Worm (Caenorhabditis elegans): ENCODE measurements around the gene C08H9.16.

Gene C08H9.16

DNA sequence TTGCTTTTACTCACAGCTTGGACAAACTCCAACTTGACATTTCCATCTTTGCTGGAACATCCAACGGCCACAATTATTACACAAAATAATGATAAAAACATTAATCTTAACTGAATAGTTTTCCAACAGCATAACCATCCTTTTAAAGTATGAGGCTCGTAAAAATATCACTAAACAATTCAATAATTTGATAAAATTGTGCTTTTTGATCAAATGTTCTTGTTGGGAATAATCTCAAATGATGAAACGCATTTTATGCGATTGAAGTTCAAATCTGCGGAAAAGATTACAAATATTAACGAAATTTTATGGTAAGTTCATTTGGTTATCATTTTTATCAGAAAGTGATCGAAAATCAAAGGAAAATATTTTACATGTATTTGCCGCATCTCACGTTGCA, 27.9 kb downstream of the C08H9.16 start, which contains the start of gene pho-10:
pho-10 (minus strand) TSS at position 101 of the 400 bp plus-strand sequence.
- TF ChIP-seq T22C8.4 (GFP tag; IDR thresholded peaks at IDR 0.05) (no peak), klf-2 (GFP tag; conservative IDR thresholded peaks at IDR 0.05) (no peak)

DNA sequence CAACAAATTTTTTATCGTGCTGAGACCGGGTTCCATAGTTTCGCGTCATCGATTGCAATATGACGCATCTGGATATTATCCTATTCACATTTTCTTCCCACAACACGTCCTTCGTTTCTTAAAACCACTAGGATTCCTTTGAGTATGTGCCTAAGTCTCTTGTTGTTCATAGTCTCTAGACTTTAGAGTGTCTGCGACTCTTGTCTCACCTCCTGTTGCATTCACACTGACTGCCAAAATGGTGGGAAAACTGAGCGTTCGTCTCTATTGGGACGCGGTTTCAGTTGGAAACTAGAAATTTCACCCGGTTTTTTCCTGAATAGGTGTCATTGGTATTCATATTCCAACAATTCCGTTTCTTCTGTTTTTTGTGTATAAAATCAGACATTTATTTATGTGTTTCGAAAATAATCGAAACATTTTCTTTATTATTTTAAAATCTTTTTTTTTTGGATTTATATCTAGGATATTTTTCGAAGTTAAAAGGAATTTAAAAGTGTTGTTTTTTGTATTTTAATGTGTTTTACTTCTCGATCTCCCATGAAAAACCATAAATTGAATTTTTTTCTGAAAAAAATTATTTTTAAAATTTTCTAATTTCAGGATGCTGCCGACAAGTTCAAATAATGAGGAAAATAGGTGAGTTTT, 29.2 kb downstream of the C08H9.16 start, which contains the start of gene C05C10.2:
C05C10.2 (plus strand) TSS at position 598 of the 648 bp plus-strand sequence.
- TF ChIP-seq cog-1 (tag; optimal IDR thresholded peaks at IDR 0.05) (no peak), med-1 (GFP tag; optimal IDR thresholded peaks at IDR 0.05; ENCODE audit: insufficient read depth) (no peak), ztf-23 (GFP tag; IDR thresholded peaks at IDR 0.05) (no peak), klf-2 (GFP tag; conservative IDR thresholded peaks at IDR 0.05) (no peak), flt-1 (GFP tag; IDR thresholded peaks at IDR 0.05) (no peak), tab-1 (GFP tag; IDR thresholded peaks at IDR 0.05) (no peak), ztf-29 (GFP tag; IDR thresholded peaks at IDR 0.05) (no peak), T22C8.4 (GFP tag; IDR thresholded peaks at IDR 0.05) (no peak)

DNA sequence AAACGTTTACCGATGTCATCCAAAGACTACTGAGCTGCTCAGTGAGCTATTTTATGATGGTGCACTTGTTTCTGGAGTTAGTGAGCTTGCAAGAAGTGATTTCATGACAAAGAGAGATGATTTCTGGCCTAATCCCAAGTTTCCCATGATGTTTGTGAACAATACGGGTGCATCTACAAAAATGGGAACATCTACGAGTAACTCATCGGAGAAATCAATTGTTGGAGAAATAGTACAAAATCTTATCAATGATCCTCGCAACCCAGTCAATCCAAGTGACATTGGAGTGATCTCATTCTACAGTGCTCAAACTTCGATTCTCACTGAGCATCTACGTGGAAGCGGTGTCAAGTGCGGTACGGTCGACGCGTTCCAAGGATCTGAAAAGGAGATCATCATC, 35.9 kb downstream of the C08H9.16 start:
- TF ChIP-seq ztf-29 (GFP tag; IDR thresholded peaks at IDR 0.05) = no peak
- TF ChIP-seq ztf-23 (GFP tag; IDR thresholded peaks at IDR 0.05) = no peak
- no peak for TF ChIP-seq tab-1 (GFP tag; IDR thresholded peaks at IDR 0.05)
- no peak for TF ChIP-seq klf-2 (GFP tag; conservative IDR thresholded peaks at IDR 0.05)
- no peak for TF ChIP-seq ref-1 (GFP tag; conservative IDR thresholded peaks at IDR 0.05)
- TF ChIP-seq T22C8.4 (GFP tag; IDR thresholded peaks at IDR 0.05) = no peak
- no peak for TF ChIP-seq med-1 (GFP tag; optimal IDR thresholded peaks at IDR 0.05; ENCODE audit: insufficient read depth)

DNA sequence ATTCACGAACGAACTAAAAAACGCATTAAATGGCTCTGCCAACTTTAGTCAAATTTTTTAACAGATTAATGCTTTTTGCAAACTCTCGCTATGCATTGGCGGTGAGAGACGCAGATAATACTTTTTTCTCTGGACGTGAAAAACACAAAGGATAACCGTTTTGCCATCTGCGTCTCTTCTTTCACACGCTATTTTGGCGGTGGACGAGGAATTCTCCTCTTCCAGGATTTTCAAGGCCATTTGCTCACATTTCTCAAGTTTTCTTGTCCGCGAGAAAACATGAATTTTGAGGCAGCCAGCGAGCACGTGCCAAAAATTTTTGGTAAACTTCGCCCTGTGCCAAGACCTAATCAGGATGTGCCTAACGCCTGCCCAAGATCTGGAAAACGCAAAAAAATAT, 38.4 kb downstream of the C08H9.16 start:
- no peak for TF ChIP-seq T22C8.4 (GFP tag; IDR thresholded peaks at IDR 0.05)
- peak; percentile 5; the same call in 1 of the 2 replicates for TF ChIP-seq flt-1 (GFP tag; IDR thresholded peaks at IDR 0.05)
- no peak for TF ChIP-seq ztf-23 (GFP tag; IDR thresholded peaks at IDR 0.05)
- TF ChIP-seq tab-1 (GFP tag; IDR thresholded peaks at IDR 0.05) = no peak
- TF ChIP-seq cog-1 (tag; optimal IDR thresholded peaks at IDR 0.05) = no peak

DNA sequence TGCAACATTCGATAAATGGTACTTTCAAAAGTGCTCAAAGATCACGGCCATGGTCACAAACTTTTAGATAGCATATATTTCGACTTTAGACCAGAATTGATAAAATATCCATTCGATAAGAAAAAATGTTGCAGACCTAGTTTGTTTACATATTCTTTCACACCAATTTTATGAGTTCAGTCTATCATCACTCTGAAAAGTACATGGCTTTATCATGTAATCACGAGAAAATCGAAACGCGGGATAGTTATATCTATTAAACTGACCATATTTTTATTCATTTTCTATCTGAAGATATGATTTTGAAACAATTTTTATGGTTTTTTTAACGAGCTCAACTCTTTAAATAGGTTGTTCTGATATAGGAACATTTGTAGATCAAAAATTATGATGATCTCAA, 38.9 kb downstream of the C08H9.16 start, which contains the start of gene pho-11:
pho-11 (plus strand) TSS at position 374 of the 400 bp plus-strand sequence.
- no peak for TF ChIP-seq klf-2 (GFP tag; conservative IDR thresholded peaks at IDR 0.05)
- no peak for TF ChIP-seq ztf-23 (GFP tag; IDR thresholded peaks at IDR 0.05)
- TF ChIP-seq cog-1 (tag; optimal IDR thresholded peaks at IDR 0.05) = no peak
- TF ChIP-seq tab-1 (GFP tag; IDR thresholded peaks at IDR 0.05) = no peak
- TF ChIP-seq med-1 (GFP tag; optimal IDR thresholded peaks at IDR 0.05; ENCODE audit: insufficient read depth) = no peak
- TF ChIP-seq T22C8.4 (GFP tag; IDR thresholded peaks at IDR 0.05) = no peak
- no peak for TF ChIP-seq ref-1 (GFP tag; conservative IDR thresholded peaks at IDR 0.05)
- no peak for TF ChIP-seq flt-1 (GFP tag; IDR thresholded peaks at IDR 0.05)
- no peak for TF ChIP-seq ztf-29 (GFP tag; IDR thresholded peaks at IDR 0.05)

DNA sequence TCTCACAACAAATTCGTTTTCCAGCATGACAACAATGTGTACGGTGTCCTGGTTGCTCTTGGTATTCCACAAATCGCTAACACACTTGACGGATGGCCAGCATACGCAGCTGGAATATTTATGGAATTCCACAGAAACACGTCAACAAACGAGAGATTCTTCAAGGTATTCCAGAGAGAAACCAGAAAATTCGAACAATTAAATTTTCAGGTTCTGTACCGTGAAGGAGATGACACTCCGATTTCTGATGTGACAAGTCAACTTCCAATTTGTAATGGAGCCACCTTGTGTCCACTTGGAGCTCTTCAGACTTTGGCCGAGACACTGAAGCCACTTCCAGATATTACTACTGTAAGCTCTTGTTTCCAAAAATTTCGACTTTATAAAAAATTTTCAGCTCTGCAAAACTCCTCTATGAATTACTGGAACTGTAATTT, 41.4 kb downstream of the C08H9.16 start:
- TF ChIP-seq T22C8.4 (GFP tag; IDR thresholded peaks at IDR 0.05) (no peak), klf-2 (GFP tag; conservative IDR thresholded peaks at IDR 0.05) (no peak), tab-1 (GFP tag; IDR thresholded peaks at IDR 0.05) (no peak), cog-1 (tag; optimal IDR thresholded peaks at IDR 0.05) (no peak), ztf-29 (GFP tag; IDR thresholded peaks at IDR 0.05) (no peak), ztf-23 (GFP tag; IDR thresholded peaks at IDR 0.05) (no peak), ref-1 (GFP tag; conservative IDR thresholded peaks at IDR 0.05) (no peak), med-1 (GFP tag; optimal IDR thresholded peaks at IDR 0.05; ENCODE audit: insufficient read depth) (no peak), flt-1 (GFP tag; IDR thresholded peaks at IDR 0.05) (no peak)

ce11 chrII:9934570-9934969, 42.0 kb downstream of the C08H9.16 start:
- TF ChIP-seq med-1 (GFP tag; optimal IDR thresholded peaks at IDR 0.05; ENCODE audit: insufficient read depth) = no peak
- TF ChIP-seq ztf-23 (GFP tag; IDR thresholded peaks at IDR 0.05) = no peak
- no peak for TF ChIP-seq cog-1 (tag; optimal IDR thresholded peaks at IDR 0.05)
- no peak for TF ChIP-seq T22C8.4 (GFP tag; IDR thresholded peaks at IDR 0.05)
- no peak for TF ChIP-seq klf-2 (GFP tag; conservative IDR thresholded peaks at IDR 0.05)
- TF ChIP-seq tab-1 (GFP tag; IDR thresholded peaks at IDR 0.05) = no peak
- no peak for TF ChIP-seq flt-1 (GFP tag; IDR thresholded peaks at IDR 0.05)
- no peak for TF ChIP-seq ref-1 (GFP tag; conservative IDR thresholded peaks at IDR 0.05)
- TF ChIP-seq ztf-29 (GFP tag; IDR thresholded peaks at IDR 0.05) = no peak

ce11 chrII:9935044-9935599, 42.5 kb downstream of the C08H9.16 start:
- TF ChIP-seq klf-2 (GFP tag; conservative IDR thresholded peaks at IDR 0.05) = no peak
- no peak for TF ChIP-seq ztf-29 (GFP tag; IDR thresholded peaks at IDR 0.05)
- no peak for TF ChIP-seq T22C8.4 (GFP tag; IDR thresholded peaks at IDR 0.05)
- TF ChIP-seq tab-1 (GFP tag; IDR thresholded peaks at IDR 0.05) = no peak
- TF ChIP-seq cog-1 (tag; optimal IDR thresholded peaks at IDR 0.05) = no peak
- no peak for TF ChIP-seq med-1 (GFP tag; optimal IDR thresholded peaks at IDR 0.05; ENCODE audit: insufficient read depth)
- TF ChIP-seq flt-1 (GFP tag; IDR thresholded peaks at IDR 0.05) = no peak
- no peak for TF ChIP-seq ref-1 (GFP tag; conservative IDR thresholded peaks at IDR 0.05)
- no peak for TF ChIP-seq ztf-23 (GFP tag; IDR thresholded peaks at IDR 0.05)

ce11 chrII:9935664-9936063, 43.1 kb downstream of the C08H9.16 start:
- TF ChIP-seq ztf-29 (GFP tag; IDR thresholded peaks at IDR 0.05) = no peak
- no peak for TF ChIP-seq med-1 (GFP tag; optimal IDR thresholded peaks at IDR 0.05; ENCODE audit: insufficient read depth)
- no peak for TF ChIP-seq tab-1 (GFP tag; IDR thresholded peaks at IDR 0.05)
- TF ChIP-seq T22C8.4 (GFP tag; IDR thresholded peaks at IDR 0.05) = no peak
- no peak for TF ChIP-seq klf-2 (GFP tag; conservative IDR thresholded peaks at IDR 0.05)
- no peak for TF ChIP-seq cog-1 (tag; optimal IDR thresholded peaks at IDR 0.05)
- no peak for TF ChIP-seq flt-1 (GFP tag; IDR thresholded peaks at IDR 0.05)
- TF ChIP-seq ref-1 (GFP tag; conservative IDR thresholded peaks at IDR 0.05) = no peak
- no peak for TF ChIP-seq ztf-23 (GFP tag; IDR thresholded peaks at IDR 0.05)

ce11 chrII:9936859-9937258, 44.3 kb downstream of the C08H9.16 start, which contains the start of gene C05C10.3:
C05C10.3 (minus strand) TSS chrII:9936893.
- no peak for TF ChIP-seq med-1 (GFP tag; optimal IDR thresholded peaks at IDR 0.05; ENCODE audit: insufficient read depth)
- no peak for TF ChIP-seq cog-1 (tag; optimal IDR thresholded peaks at IDR 0.05)
- no peak for TF ChIP-seq ztf-23 (GFP tag; IDR thresholded peaks at IDR 0.05)
- no peak for TF ChIP-seq ztf-29 (GFP tag; IDR thresholded peaks at IDR 0.05)
- TF ChIP-seq T22C8.4 (GFP tag; IDR thresholded peaks at IDR 0.05) = no peak
- no peak for TF ChIP-seq tab-1 (GFP tag; IDR thresholded peaks at IDR 0.05)
- TF ChIP-seq klf-2 (GFP tag; conservative IDR thresholded peaks at IDR 0.05) = no peak
- no peak for TF ChIP-seq ref-1 (GFP tag; conservative IDR thresholded peaks at IDR 0.05)
- no peak for TF ChIP-seq flt-1 (GFP tag; IDR thresholded peaks at IDR 0.05)

All from whole organism, midembryonic.